Worm (Caenorhabditis elegans) whole organism, L3 larva: ENCODE data around the gene R11.3.
A peak's percentile ranks its signal among the peaks of the same experiment; 100 is the strongest.

Experiments used
- fkh-10 ChIP-seq: sonication (generic microtip); optimal IDR thresholded peaks from 2 replicates; lab custom pipeline; 2017; ENCODE audit warnings: missing biosample characterization, missing genetic modification reagents, missing genetic modification characterization
- nhr-12 ChIP-seq: fragments of 150-350 bp; optimal IDR thresholded peaks from 2 replicates; lab custom pipeline; 2014; ENCODE audit warnings: missing biosample characterization, missing genetic modification characterization
- nhr-237 ChIP-seq: fragments of 150-350 bp; optimal IDR thresholded peaks from 2 replicates; lab custom pipeline; 2014; ENCODE audit warnings: missing biosample characterization, missing genetic modification characterization
- tbx-2 ChIP-seq: sonication (generic microtip); optimal IDR thresholded peaks from 2 replicates; lab custom pipeline; 2016; ENCODE audit warnings: mild to moderate bottlenecking, missing genetic modification characterization, missing compliant biosample characterization

ce11 chrX:16218306-16218705 lies 19.3 kb upstream of the R11.3 start:
- TF ChIP-seq tbx-2 (tag; lab: Kevin White, UChicago) (no peak), fkh-10 (GFP tag; lab: Kevin White, UChicago) (peak; percentile 56), nhr-12 (no peak), nhr-237 (no peak)
